Worm (Caenorhabditis elegans) whole organism, L2 larva: Measurements from ENCODE around the gene R08D7.5.

ENCODE experiments used
- ama-1 ChIP-seq: fragments of 150-350 bp; optimal IDR thresholded peaks from 2 replicates; lab custom pipeline; 2018; ENCODE audit warnings: inconsistent platforms
- nhr-77 ChIP-seq: fragments of 150-350 bp; optimal IDR thresholded peaks from 2 replicates; lab custom pipeline; 2014; ENCODE audit warnings: missing biosample characterization, missing genetic modification characterization

ce11 chrIII:8926512-8926911 is 47.4 kb upstream of the R08D7.5 start:
- TF ChIP-seq nhr-77 (no peak), ama-1 (lab: Kevin White, UChicago) (no peak)
